Worm (Caenorhabditis elegans) whole organism, late embryonic: Measurements from ENCODE around the gene tbh-1.

ENCODE experiments used
- ama-1 ChIP-seq: fragments of 150-350 bp; optimal IDR thresholded peaks from 2 replicates; lab custom pipeline; 2014
- ets-4 ChIP-seq: sonication (generic microtip); optimal IDR thresholded peaks from 2 replicates; lab custom pipeline; 2016; ENCODE audit warnings: missing genetic modification characterization, missing compliant biosample characterization
- hlh-6 ChIP-seq: sonication (generic microtip); optimal IDR thresholded peaks from 2 replicates; lab custom pipeline; 2016; ENCODE audit warnings: missing genotype, missing genetic modification characterization, missing compliant biosample characterization
- nhr-11 ChIP-seq: fragments of 150-350 bp; optimal IDR thresholded peaks from 2 replicates; lab custom pipeline; 2014; ENCODE audit warnings: missing biosample characterization, missing genetic modification characterization
- odd-2 ChIP-seq: sonication (generic microtip); optimal IDR thresholded peaks from 2 replicates; lab custom pipeline; 2017; ENCODE audit warnings: antibody characterized with exemption, mild to moderate bottlenecking, missing genetic modification characterization, missing compliant biosample characterization

DNA sequence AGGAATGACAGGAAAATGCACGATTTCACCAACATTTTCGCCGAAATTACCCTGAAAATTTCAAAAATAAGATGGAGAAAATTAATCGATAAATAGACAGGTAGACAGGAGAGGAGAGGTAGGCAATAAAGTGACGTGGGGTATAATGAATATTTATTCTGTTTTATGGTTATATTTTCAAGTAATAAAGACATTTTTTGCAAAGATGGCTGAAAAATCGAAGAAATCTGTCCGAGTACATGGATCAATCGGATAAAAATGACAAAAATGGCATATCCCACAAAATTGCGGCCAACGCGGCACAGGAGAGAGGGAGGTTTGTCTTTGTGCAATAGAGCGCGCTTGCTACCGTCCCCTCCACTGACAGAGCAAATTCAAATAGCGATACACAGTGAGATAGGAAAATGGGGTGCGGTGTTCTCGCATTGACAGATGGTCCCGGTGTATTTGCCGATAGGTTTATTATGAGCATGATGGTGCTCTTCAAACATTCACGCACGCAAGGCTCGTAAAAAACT, 3.2 kb upstream of the tbh-1 start, which contains the start of gene zipt-7.2:
- TF ChIP-seq ama-1 (lab: Kevin White, UChicago), result no peak
- TF ChIP-seq hlh-6 (tag; lab: Kevin White, UChicago), result no peak
- no peak for TF ChIP-seq odd-2 (tag; lab: Kevin White, UChicago)
- TF ChIP-seq nhr-11 (tag; lab: Kevin White, UChicago), result no peak
- no peak for TF ChIP-seq ets-4
